Fruit fly (Drosophila melanogaster): ENCODE results near the gene CG1116.

CG1116 gene

dm6 chr3R:5198302-5198701 is 21.2 kb upstream of the CG1116 start (continued):
- TF ChIP-seq nau (GFP tag; optimal IDR thresholded peaks at IDR 0.05) (peak; percentile 15), CG9215 (GFP tag; IDR thresholded peaks at IDR 0.05) (no peak), Dref (GFP tag; IDR thresholded peaks at IDR 0.05) (no peak), CG15514 (GFP tag; optimal IDR thresholded peaks at IDR 0.05) (peak; percentile 72), ERR (GFP tag; optimal IDR thresholded peaks at IDR 0.05) (peak; percentile 33), gsb-n (tag; optimal IDR thresholded peaks at IDR 0.05) (no peak), row (GFP tag; IDR thresholded peaks at IDR 0.05) (peak; percentile 77), gem (tag; optimal IDR thresholded peaks at IDR 0.05) (peak; percentile 60), CG12659 (GFP tag; optimal IDR thresholded peaks at IDR 0.05) (peak; percentile 62), CG3847 (GFP tag; IDR thresholded peaks at IDR 0.05) (peak; percentile 58), CkIIα-i1 (GFP tag; IDR thresholded peaks at IDR 0.05) (no peak), Gug (GFP tag; IDR thresholded peaks at IDR 0.05) (peak; percentile 41; the same call in 1 of the 4 replicates), Optix (GFP tag; IDR thresholded peaks at IDR 0.05) (peak; percentile 54; the same call in 1 of the 3 replicates), dysf (GFP tag; IDR thresholded peaks at IDR 0.05) (peak; percentile 80), CG11456 (GFP tag; IDR thresholded peaks at IDR 0.05) (no peak), otp (GFP tag; IDR thresholded peaks at IDR 0.05) (no peak; the same call in 2 of the 3 replicates), Dek (tag; optimal IDR thresholded peaks at IDR 0.05) (peak; percentile 72), HHEX (GFP tag; optimal IDR thresholded peaks at IDR 0.05) (peak; percentile 48), her (GFP tag; optimal IDR thresholded peaks at IDR 0.05) (peak; percentile 67), BtbVII (GFP tag; optimal IDR thresholded peaks at IDR 0.05) (peak; percentile 72), CG30431 (GFP tag; optimal IDR thresholded peaks at IDR 0.05) (peak; percentile 8), org-1 (GFP tag; optimal IDR thresholded peaks at IDR 0.05) (peak; percentile 70), NK7.1 (GFP tag; optimal IDR thresholded peaks at IDR 0.05) (peak; percentile 32), CG10366 (GFP tag; IDR thresholded peaks at IDR 0.05) (peak; percentile 57), Pdp1 (GFP tag; optimal IDR thresholded peaks at IDR 0.05) (peak in 1 of 2 experiments; percentile 45), CG14014 (GFP tag; IDR thresholded peaks at IDR 0.05) (peak; percentile 53), tin (GFP tag; optimal IDR thresholded peaks at IDR 0.05) (peak; percentile 25), MBD-R2 (GFP tag; IDR thresholded peaks at IDR 0.05) (peak; percentile 17; the same call in 1 of the 2 replicates), ci (GFP tag; IDR thresholded peaks at IDR 0.05) (peak; percentile 69; the same call in 2 of the 3 replicates), CG1233 (GFP tag; optimal IDR thresholded peaks at IDR 0.05) (peak; percentile 23), CG16815 (GFP tag; optimal IDR thresholded peaks at IDR 0.05) (peak; percentile 30), h (optimal IDR thresholded peaks at IDR 0.05) (no peak), Hey (tag; optimal IDR thresholded peaks at IDR 0.05) (peak; percentile 26), Atf6 (GFP tag; IDR thresholded peaks at IDR 0.05) (peak; percentile 79), CG11696 (GFP tag; IDR thresholded peaks at IDR 0.05) (0 out of 2 replicates have a peak, but pooled peaks have one; percentile 25), Myb (GFP tag; optimal IDR thresholded peaks at IDR 0.05) (peak; percentile 45), dpn (GFP tag; optimal IDR thresholded peaks at IDR 0.05) (peak; percentile 66 to 69), vfl (GFP tag; optimal IDR thresholded peaks at IDR 0.05) (peak; percentile 53), Fer1 (GFP tag; optimal IDR thresholded peaks at IDR 0.05) (peak; percentile 83), sd (tag; optimal IDR thresholded peaks at IDR 0.05) (peak; percentile 16), CG6813 (GFP tag; optimal IDR thresholded peaks at IDR 0.05) (peak; percentile 48), CG9437 (GFP tag; optimal IDR thresholded peaks at IDR 0.05) (no peak), CG13287 (GFP tag; IDR thresholded peaks at IDR 0.05; ENCODE audit: partially characterized antibody) (no peak), CG9609 (GFP tag; optimal IDR thresholded peaks at IDR 0.05) (peak; percentile 49), Hr51 (GFP tag; optimal IDR thresholded peaks at IDR 0.05) (peak; percentile 31 to 61), CG33557 (GFP tag; optimal IDR thresholded peaks at IDR 0.05) (no peak), CG3163 (GFP tag; optimal IDR thresholded peaks at IDR 0.05) (peak; percentile 39), CG1529 (GFP tag; optimal IDR thresholded peaks at IDR 0.05) (no peak), CG12744 (GFP tag; optimal IDR thresholded peaks at IDR 0.05) (peak; percentile 2), slp2 (GFP tag; optimal IDR thresholded peaks at IDR 0.05) (no peak), bcd (GFP tag; optimal IDR thresholded peaks at IDR 0.05) (peak; percentile 53)
